Worm (Caenorhabditis elegans) whole organism, L4 larva: ENCODE measurements around the gene flp-2.
"Not testable (repeated sequence)": the region's sequence is repeated elsewhere in the genome, so short reads cannot be mapped to it uniquely, and the experiment has no call there.

Experiments used
- F26F4.8 ChIP-seq: fragments of 200-800 bp; sonication (Bioruptor generic); conservative IDR thresholded peaks from 2 replicates; pipeline ENCODE4 v1.3.6; 2022; ENCODE audit warnings: missing genetic modification characterization, missing compliant biosample characterization
- T20F7.1 ChIP-seq: fragments of 200-800 bp; sonication (Bioruptor generic); optimal IDR thresholded peaks from 2 replicates; lab custom pipeline; 2018; ENCODE audit warnings: mild to moderate bottlenecking, missing genetic modification characterization, missing compliant biosample characterization
- T26A8.4 ChIP-seq: fragments of 200-800 bp; sonication (Bioruptor generic); IDR thresholded peaks from 2 replicates; pipeline ENCODE4 v1.3.6; 2022; ENCODE audit warnings: missing genetic modification characterization, missing compliant biosample characterization
- Y48G9A.11 ChIP-seq: fragments of 200-800 bp; sonication (Bioruptor generic); IDR thresholded peaks from 2 replicates; pipeline ENCODE4 v1.3.6; 2022; ENCODE audit warnings: missing genetic modification reagents, missing genetic modification characterization, missing compliant biosample characterization
- Y75B8A.6 ChIP-seq: fragments of 200-800 bp; sonication (Bioruptor generic); IDR thresholded peaks from 2 replicates; pipeline ENCODE4 v1.3.6; 2022; ENCODE audit warnings: missing genetic modification reagents, missing genetic modification characterization, missing compliant biosample characterization
- aha-1 ChIP-seq: fragments of 150-350 bp; peaks from one replicate; lab custom pipeline; 2014; ENCODE audit warnings: missing biosample characterization, missing genetic modification characterization
- ceh-20 ChIP-seq: fragments of 200-800 bp; sonication (Bioruptor generic); IDR thresholded peaks from 2 replicates; pipeline ENCODE4 v1.3.6; 2022; ENCODE audit warnings: missing genetic modification reagents, missing genetic modification characterization, missing compliant biosample characterization
- ceh-44 ChIP-seq: fragments of 200-800 bp; sonication (Bioruptor generic); IDR thresholded peaks from 2 replicates; pipeline ENCODE4 v1.3.6; 2022; ENCODE audit warnings: missing genetic modification reagents, missing genetic modification characterization, missing compliant biosample characterization
- ceh-82 ChIP-seq: sonication (generic microtip); optimal IDR thresholded peaks from 2 replicates; lab custom pipeline; 2017; ENCODE audit warnings: missing biosample characterization, missing genetic modification characterization
- daf-16 ChIP-seq, 3 experiments: sonication (generic microtip); optimal IDR thresholded peaks; 2 replicates each; lab custom pipeline; 2016 to 2017; ENCODE audit warnings: missing genetic modification characterization in 3 of 3, missing genetic modification reagents in 3 of 3, mild to moderate bottlenecking in 2 of 3, missing compliant biosample characterization in 2 of 3, missing biosample characterization in 1 of 3, moderate library complexity in 1 of 3
- dmd-8 ChIP-seq: fragments of 200-800 bp; sonication (Bioruptor generic); IDR thresholded peaks from 2 replicates; pipeline ENCODE4 v1.3.6; 2022; ENCODE audit warnings: missing genetic modification characterization, missing compliant biosample characterization
- dmd-9 ChIP-seq: fragments of 200-800 bp; sonication (Bioruptor generic); IDR thresholded peaks from 2 replicates; pipeline ENCODE4 v1.3.6; 2022; ENCODE audit warnings: missing genetic modification reagents, missing genetic modification characterization, missing compliant biosample characterization
- dpl-1 ChIP-seq: fragments of 150-350 bp; optimal IDR thresholded peaks from 2 replicates; lab custom pipeline; 2014; ENCODE audit warnings: missing biosample characterization, missing genetic modification reagents, missing genetic modification characterization
- duxl-1 ChIP-seq: sonication (generic microtip); optimal IDR thresholded peaks from 2 replicates; lab custom pipeline; 2016; ENCODE audit warnings: mild to moderate bottlenecking, missing genetic modification characterization, moderate library complexity, missing compliant biosample characterization; ENCODE audit not compliant: poor library complexity
- dve-1 ChIP-seq: sonication (generic microtip); optimal IDR thresholded peaks from 2 replicates; lab custom pipeline; 2017; ENCODE audit warnings: antibody characterized with exemption, mild to moderate bottlenecking, missing genetic modification characterization, missing compliant biosample characterization; ENCODE audit not compliant: insufficient read depth
- egl-43 ChIP-seq: fragments of 200-800 bp; sonication (Bioruptor generic); IDR thresholded peaks from 2 replicates; pipeline ENCODE4 v1.3.6; 2022; ENCODE audit warnings: missing genetic modification reagents, missing genetic modification characterization, missing compliant biosample characterization
- fos-1 ChIP-seq: fragments of 150-350 bp; optimal IDR thresholded peaks from 2 replicates; lab custom pipeline; 2014; ENCODE audit warnings: missing biosample characterization, missing genetic modification characterization
- hlh-11 ChIP-seq: fragments of 200-800 bp; sonication (Bioruptor generic); optimal IDR thresholded peaks from 2 replicates; lab custom pipeline; 2018; ENCODE audit warnings: mild to moderate bottlenecking, missing genetic modification characterization, missing compliant biosample characterization
- jun-1 ChIP-seq: fragments of 150-350 bp; optimal IDR thresholded peaks from 2 replicates; lab custom pipeline; 2014; ENCODE audit warnings: missing biosample characterization, missing genetic modification reagents, missing genetic modification characterization
- lim-7 ChIP-seq: fragments of 200-800 bp; sonication (Bioruptor generic); IDR thresholded peaks from 2 replicates; pipeline ENCODE4 v1.3.6; 2022; ENCODE audit warnings: missing genetic modification characterization, missing compliant biosample characterization
- lin-1 ChIP-seq: fragments of 200-800 bp; sonication (Bioruptor generic); IDR thresholded peaks from 2 replicates; pipeline ENCODE4 v1.3.6; 2022; ENCODE audit warnings: missing genetic modification reagents, missing genetic modification characterization, missing compliant biosample characterization
- lin-15B ChIP-seq: fragments of 150-350 bp; sonication (generic microtip); optimal IDR thresholded peaks from 3 replicates; lab custom pipeline; 2014; ENCODE audit warnings: missing biosample characterization, missing genetic modification characterization
- lin-29 ChIP-seq: fragments of 200-800 bp; sonication (Bioruptor generic); IDR thresholded peaks from 2 replicates; pipeline ENCODE4 v1.3.6; 2022; ENCODE audit warnings: missing genetic modification reagents, missing genetic modification characterization, missing compliant biosample characterization
- lin-39 ChIP-seq: fragments of 150-350 bp; optimal IDR thresholded peaks from 2 replicates; lab custom pipeline; 2014; ENCODE audit warnings: missing biosample characterization, missing genetic modification reagents, missing genetic modification characterization
- madf-5 ChIP-seq, 2 experiments: fragments of 200-800 bp; sonication (Bioruptor generic); IDR thresholded peaks; 2 replicates each; pipeline ENCODE4 v1.3.6; 2022; ENCODE audit warnings: missing compliant biosample characterization in 2 of 2, missing genetic modification characterization in 2 of 2
- madf-9 ChIP-seq: fragments of 200-800 bp; sonication (Bioruptor generic); conservative IDR thresholded peaks from 2 replicates; pipeline ENCODE4 v1.3.6; 2022; ENCODE audit warnings: missing genetic modification reagents, missing genetic modification characterization, missing compliant biosample characterization
- mep-1 ChIP-seq: fragments of 150-350 bp; sonication (generic microtip); optimal IDR thresholded peaks from 3 replicates; lab custom pipeline; 2014; ENCODE audit warnings: missing biosample characterization, missing genetic modification characterization
- mes-2 ChIP-seq: sonication (generic microtip); optimal IDR thresholded peaks from 2 replicates; lab custom pipeline; 2016; ENCODE audit warnings: missing genotype, mild to moderate bottlenecking, missing genetic modification characterization, missing compliant biosample characterization; ENCODE audit not compliant: poor library complexity, severe bottlenecking
- nhr-111 ChIP-seq: fragments of 200-800 bp; sonication (Bioruptor generic); optimal IDR thresholded peaks from 2 replicates; lab custom pipeline; 2018; ENCODE audit warnings: mild to moderate bottlenecking, missing genetic modification characterization, missing compliant biosample characterization
- nhr-48 ChIP-seq: sonication (generic microtip); optimal IDR thresholded peaks from 2 replicates; lab custom pipeline; 2016; ENCODE audit warnings: mild to moderate bottlenecking, missing genetic modification characterization, missing compliant biosample characterization
- pha-4 ChIP-seq, 2 experiments: fragments of 150-350 bp in 1 of 2; fragments of 200-800 bp in 1 of 2; sonication (Bioruptor generic) in 1 of 2; IDR thresholded peaks in 1 of 2; optimal IDR thresholded peaks in 1 of 2; 2 replicates each; pipeline versions ENCODE4 v1.3.6 to Lab custom; 2014 to 2022; ENCODE audit warnings: missing genetic modification characterization in 2 of 2, missing genetic modification reagents in 2 of 2, missing biosample characterization in 1 of 2, missing compliant biosample characterization in 1 of 2
- pqm-1 ChIP-seq: sonication (generic microtip); optimal IDR thresholded peaks from 2 replicates; lab custom pipeline; 2017; ENCODE audit warnings: missing biosample characterization, missing genetic modification characterization
- spr-1 ChIP-seq: sonication (generic microtip); optimal IDR thresholded peaks from 2 replicates; lab custom pipeline; 2016; ENCODE audit warnings: mild to moderate bottlenecking, missing genetic modification characterization, missing compliant biosample characterization
- tag-97 ChIP-seq: fragments of 200-800 bp; sonication (Bioruptor generic); IDR thresholded peaks from 2 replicates; pipeline ENCODE4 v1.3.6; 2022; ENCODE audit warnings: missing genetic modification characterization, missing compliant biosample characterization
- unc-130 ChIP-seq: sonication (generic microtip); optimal IDR thresholded peaks from 2 replicates; lab custom pipeline; 2016; ENCODE audit warnings: missing genetic modification reagents, missing genetic modification characterization, missing compliant biosample characterization
- unc-62 ChIP-seq, 3 experiments: fragments of 150-350 bp in 1 of 3; sonication (generic microtip); optimal IDR thresholded peaks in 2 of 3; peaks in 1 of 3; 1 replicate in 1 of 3; 2 replicates in 2 of 3; lab custom pipeline; 2014 to 2017; ENCODE audit warnings: missing biosample characterization in 3 of 3, missing genetic modification characterization in 3 of 3, missing genetic modification reagents in 3 of 3, missing genotype in 1 of 3
- zag-1 ChIP-seq: fragments of 150-350 bp; optimal IDR thresholded peaks from 2 replicates; lab custom pipeline; 2014; ENCODE audit warnings: missing biosample characterization, missing genetic modification characterization
- zfp-3 ChIP-seq: fragments of 200-800 bp; sonication (Bioruptor generic); conservative IDR thresholded peaks from 2 replicates; pipeline ENCODE4 v1.3.6; 2022; ENCODE audit warnings: missing genetic modification reagents, missing genetic modification characterization, missing compliant biosample characterization
- zip-2 ChIP-seq: fragments of 150-350 bp; optimal IDR thresholded peaks from 2 replicates; lab custom pipeline; 2014; ENCODE audit warnings: missing biosample characterization, missing genetic modification characterization

The flp-2 gene

DNA sequence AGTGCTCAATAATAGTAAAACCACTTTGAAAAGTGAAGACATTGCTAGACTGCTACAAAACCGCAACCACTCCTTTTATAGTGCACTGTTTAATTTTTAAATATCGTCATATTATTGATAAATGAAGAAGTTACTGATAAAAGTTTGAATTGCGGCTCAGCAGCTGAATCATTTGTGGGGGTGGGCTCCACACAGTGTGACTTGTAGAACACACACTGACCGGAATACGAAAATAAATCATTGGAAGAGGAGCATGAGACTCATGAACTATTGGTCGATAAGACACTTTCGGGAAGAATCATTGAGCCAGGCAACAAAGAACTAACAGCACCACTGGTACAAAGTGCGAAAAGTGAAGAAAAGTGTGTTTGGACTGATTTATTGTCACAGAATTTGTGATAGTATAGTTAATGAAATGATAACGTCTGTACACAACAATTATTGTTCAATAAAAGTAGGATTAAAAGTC, 47.0 kb upstream of the flp-2 start, which contains the start of gene oac-14 (continued):
- TF ChIP-seq dve-1 (tag; lab: Kevin White, UChicago): peak; percentile 96
- TF ChIP-seq dmd-8 (GFP tag; lab: Robert Waterston, UW): no peak
- TF ChIP-seq lin-39 (tag; lab: Kevin White, UChicago): no peak
- TF ChIP-seq nhr-111 (GFP tag; lab: Kevin White, UChicago): no peak
- peak; percentile 70 for TF ChIP-seq lin-1 (GFP tag; lab: Robert Waterston, UW)
- TF ChIP-seq nhr-48 (tag; lab: Kevin White, UChicago): peak; percentile 88
- no peak for TF ChIP-seq fos-1 (tag; lab: Kevin White, UChicago)
- no peak for TF ChIP-seq lin-15B (tag; lab: Kevin White, UChicago)
- no peak for TF ChIP-seq zag-1
- peak; percentile 81 for TF ChIP-seq pqm-1
- TF ChIP-seq, all 104 proteins: peak for 30

DNA sequence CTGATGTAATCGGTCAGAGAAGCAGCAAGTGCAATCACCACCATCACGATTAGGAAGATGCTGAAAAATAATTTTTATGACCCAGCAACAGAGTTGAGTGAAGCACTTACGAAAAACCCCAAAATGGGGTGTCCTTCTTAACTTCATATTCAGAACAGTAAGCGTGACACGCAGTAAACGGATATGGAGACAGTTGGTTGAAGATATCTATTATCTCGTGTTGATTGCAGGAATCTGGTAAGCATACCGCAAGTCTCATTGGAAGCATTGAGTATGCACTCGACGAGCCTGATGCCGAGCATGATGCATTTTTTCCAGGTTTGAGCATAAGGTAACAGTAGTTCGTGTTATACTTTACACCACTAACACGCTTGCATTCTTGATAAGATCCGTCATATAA, 46.2 kb upstream of the flp-2 start:
- TF ChIP-seq F26F4.8 (GFP tag; lab: Robert Waterston, UW) (no peak), zip-2 (tag; lab: Kevin White, UChicago) (no peak), T26A8.4 (GFP tag; lab: Robert Waterston, UW) (no peak), unc-130 (GFP tag; lab: Kevin White, UChicago) (no peak), zfp-3 (GFP tag; lab: Robert Waterston, UW) (0 out of 2 replicates have a peak, but pooled peaks have one; percentile 49), aha-1 (tag; lab: Kevin White, UChicago) (peak; percentile 91), ceh-82 (tag; lab: Kevin White, UChicago) (no peak), dmd-9 (GFP tag; lab: Robert Waterston, UW) (no peak), tag-97 (GFP tag; lab: Robert Waterston, UW) (0 out of 2 replicates have a peak, but pooled peaks have one; percentile 55), unc-62 (GFP tag; optimal IDR thresholded peaks at IDR 0.05 in 1 of 2; lab: Kevin White, UChicago) (peak in 1 of 2 experiments; percentile 45), unc-62 (tag; optimal IDR thresholded peaks at IDR 0.05; lab: Kevin White, UChicago) (no peak)
- TF ChIP-seq, all 104 proteins: peak for 4

DNA sequence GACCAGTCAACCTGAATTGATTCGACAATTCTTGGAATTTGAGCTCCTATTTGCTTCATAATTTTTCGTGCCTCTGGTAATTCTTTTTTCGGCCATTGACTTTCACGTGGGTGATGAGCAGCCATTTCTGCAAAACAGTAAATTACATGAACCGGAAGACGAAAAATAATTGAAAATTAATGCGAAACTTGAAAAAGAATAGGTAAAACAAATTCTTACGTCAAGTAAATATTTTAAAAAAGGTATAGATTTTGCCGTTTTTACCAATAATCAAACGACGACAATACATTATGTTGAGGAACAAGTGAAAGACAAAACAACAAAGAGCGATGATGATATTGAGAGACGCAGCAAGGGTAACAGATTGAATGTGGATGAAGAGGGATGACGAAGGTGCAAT, 43.4 kb upstream of the flp-2 start, which contains the start of gene moc-1:
Gene moc-1, minus strand, starts transcription at position 127 of the 400 bp plus-strand sequence.
- TF ChIP-seq daf-16 (GFP tag; optimal IDR thresholded peaks at IDR 0.05; lab: Kevin White, UChicago): no peak
- peak; percentile 19 for TF ChIP-seq daf-16 (tag; optimal IDR thresholded peaks at IDR 0.05; lab: Kevin White, UChicago)
- no peak for TF ChIP-seq Y75B8A.6
- no peak for TF ChIP-seq dpl-1
- TF ChIP-seq jun-1 (tag; lab: Kevin White, UChicago): no peak
- TF ChIP-seq unc-62 (GFP tag; optimal IDR thresholded peaks at IDR 0.05 in 1 of 2; lab: Kevin White, UChicago): peak in 1 of 2 experiments; percentile 94
- TF ChIP-seq unc-62 (tag; optimal IDR thresholded peaks at IDR 0.05; lab: Kevin White, UChicago): no peak
- TF ChIP-seq aha-1 (tag; lab: Kevin White, UChicago): no peak
- no peak for TF ChIP-seq mep-1
- TF ChIP-seq zip-2 (tag; lab: Kevin White, UChicago): no peak

DNA sequence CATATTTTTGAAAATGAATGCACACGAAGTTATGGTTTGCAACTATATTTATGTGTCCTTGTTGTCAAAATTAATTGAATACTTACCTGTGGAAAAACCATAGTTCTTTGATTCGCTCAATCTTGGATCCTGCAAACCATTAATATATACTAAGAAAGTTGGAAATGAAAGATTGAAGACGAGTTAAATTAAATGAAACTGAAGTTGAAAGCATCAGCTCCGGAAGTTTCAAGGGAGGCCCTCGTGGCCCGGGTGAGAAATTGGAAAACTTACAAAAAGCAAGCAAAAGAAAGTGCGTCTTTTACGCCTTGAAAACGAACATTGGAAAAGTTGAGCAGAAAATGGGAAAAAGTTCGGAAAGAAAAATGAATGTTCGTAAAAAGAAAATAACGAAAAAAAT, 38.0 kb upstream of the flp-2 start, which contains the start of gene unc-58:
Gene unc-58, minus strand, starts transcription at position 101 of the 400 bp plus-strand sequence.
- TF ChIP-seq ceh-20 (GFP tag; lab: Robert Waterston, UW) (0 out of 2 replicates have a peak, but pooled peaks have one; percentile 2), unc-62 (GFP tag; optimal IDR thresholded peaks at IDR 0.05 in 1 of 2; lab: Kevin White, UChicago) (no peak), unc-62 (tag; optimal IDR thresholded peaks at IDR 0.05; lab: Kevin White, UChicago) (no peak)

DNA sequence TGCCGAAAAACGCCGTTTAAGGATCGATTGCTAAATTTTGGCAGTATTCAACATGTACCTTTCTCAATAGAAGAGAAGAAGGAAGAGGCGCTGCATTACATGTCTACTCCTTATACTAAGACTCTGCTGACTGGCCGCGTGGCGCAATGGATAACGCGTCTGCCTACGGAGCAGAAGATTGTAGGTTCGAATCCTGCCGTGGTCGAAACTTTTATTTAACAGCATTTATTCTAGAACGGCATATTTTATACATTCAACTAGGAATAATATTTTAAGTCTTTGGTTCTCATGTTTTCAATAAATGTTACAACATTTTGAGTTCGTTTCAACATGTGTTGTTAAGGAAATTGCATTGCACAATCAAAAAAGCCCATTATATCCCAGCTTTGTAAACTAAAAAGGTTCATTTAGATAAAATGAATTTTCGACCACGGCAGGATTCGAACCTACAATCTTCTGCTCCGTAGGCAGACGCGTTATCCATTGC, 37.5 kb upstream of the flp-2 start:
- TF ChIP-seq unc-62 (GFP tag; optimal IDR thresholded peaks at IDR 0.05 in 1 of 2; lab: Kevin White, UChicago): peak in 1 of 2 experiments; percentile 87
- TF ChIP-seq unc-62, pha-4 (tag; optimal IDR thresholded peaks at IDR 0.05; lab: Kevin White, UChicago): not testable (repeated sequence)
- 0 out of 2 replicates have a peak, but pooled peaks have one; percentile 29 for TF ChIP-seq lin-29 (GFP tag; lab: Robert Waterston, UW)
- TF ChIP-seq madf-5 (GFP tag; IDR thresholded peaks at IDR 0.05; lab: Robert Waterston, UW): peak; percentile 63 to 70; a peak in 2 of 4 replicates
- peak; percentile 81; the same call in 1 of the 2 replicates for TF ChIP-seq ceh-44 (GFP tag; lab: Robert Waterston, UW)
- TF ChIP-seq mes-2 (tag; lab: Kevin White, UChicago): peak; percentile 77
- peak; percentile 66 for TF ChIP-seq T20F7.1
- peak; percentile 60 for TF ChIP-seq duxl-1
- TF ChIP-seq lim-7 (GFP tag; lab: Robert Waterston, UW): peak; percentile 83
- peak; percentile 47 for TF ChIP-seq spr-1 (tag; lab: Kevin White, UChicago)
- TF ChIP-seq egl-43 (GFP tag; lab: Robert Waterston, UW): peak; percentile 90
- TF ChIP-seq madf-9 (GFP tag; lab: Robert Waterston, UW): peak; percentile 37; the same call in 1 of the 2 replicates
- peak; percentile 50 for TF ChIP-seq hlh-11 (tag; lab: Kevin White, UChicago)
- TF ChIP-seq Y48G9A.11: peak; percentile 68; the same call in 1 of the 2 replicates
- peak; percentile 68; the same call in 1 of the 2 replicates for TF ChIP-seq zfp-3 (GFP tag; lab: Robert Waterston, UW)
- peak; percentile 89 for TF ChIP-seq pha-4 (GFP tag; IDR thresholded peaks at IDR 0.05; lab: Robert Waterston, UW)
